Worm (Caenorhabditis elegans) whole organism, young adult: Measurements from ENCODE around the gene F28H7.7.
A peak's percentile ranks its signal among the peaks of the same experiment; 100 is the strongest.

Source experiments
- B0035.1 ChIP-seq: sonication (generic microtip); optimal IDR thresholded peaks from 2 replicates; lab custom pipeline; 2016; ENCODE audit warnings: missing genetic modification characterization, mild to moderate bottlenecking, missing compliant biosample characterization, missing genotype, missing genetic modification reagents
- B0336.3 ChIP-seq: fragments of 200-800 bp; sonication (Bioruptor generic); IDR thresholded peaks from 2 replicates; pipeline ENCODE4 v1.3.6; 2022; ENCODE audit warnings: missing genetic modification characterization, missing compliant biosample characterization
- C06A6.2 ChIP-seq: fragments of 200-800 bp; sonication (Bioruptor generic); conservative IDR thresholded peaks from 2 replicates; pipeline ENCODE4 v1.3.6; 2022; ENCODE audit warnings: missing genetic modification characterization, missing compliant biosample characterization
- D2030.7 ChIP-seq: fragments of 200-800 bp; sonication (Bioruptor generic); IDR thresholded peaks from 2 replicates; pipeline ENCODE4 v1.3.6; 2022; ENCODE audit warnings: missing genetic modification reagents, missing genetic modification characterization, missing compliant biosample characterization
- F33H1.4 ChIP-seq: fragments of 200-800 bp; sonication (Bioruptor generic); IDR thresholded peaks from 2 replicates; pipeline ENCODE4 v1.3.6; 2022; ENCODE audit warnings: missing genetic modification reagents, missing genetic modification characterization, missing compliant biosample characterization
- F55B11.4 ChIP-seq: sonication (generic microtip); optimal IDR thresholded peaks from 2 replicates; lab custom pipeline; 2016; ENCODE audit warnings: missing compliant biosample characterization, missing genetic modification characterization, borderline replicate concordance; ENCODE audit not compliant: insufficient read depth
- F57A8.1 ChIP-seq: fragments of 200-800 bp; sonication (Bioruptor generic); optimal IDR thresholded peaks from 2 replicates; lab custom pipeline; 2018; ENCODE audit warnings: mild to moderate bottlenecking, missing genetic modification characterization, moderate library complexity, missing compliant biosample characterization
- K11D2.4 ChIP-seq: fragments of 200-800 bp; sonication (Bioruptor generic); IDR thresholded peaks from 2 replicates; pipeline ENCODE4 v1.3.6; 2022; ENCODE audit warnings: missing genetic modification reagents, missing genetic modification characterization, missing compliant biosample characterization
- T07F8.4 ChIP-seq: sonication (generic microtip); optimal IDR thresholded peaks from 2 replicates; lab custom pipeline; 2016; ENCODE audit warnings: mild to moderate bottlenecking, missing genetic modification characterization, moderate library complexity, missing compliant biosample characterization
- Y79H2A.3 ChIP-seq: fragments of 200-800 bp; sonication (Bioruptor generic); conservative IDR thresholded peaks from 2 replicates; pipeline ENCODE4 v1.3.6; 2022; ENCODE audit warnings: missing genetic modification reagents, missing genetic modification characterization, missing compliant biosample characterization
- ZK185.1 ChIP-seq: sonication (generic microtip); optimal IDR thresholded peaks from 2 replicates; lab custom pipeline; 2016; ENCODE audit warnings: mild to moderate bottlenecking, missing genetic modification characterization, missing compliant biosample characterization; ENCODE audit not compliant: poor library complexity, severe bottlenecking
- aptf-2 ChIP-seq: fragments of 200-800 bp; sonication (Bioruptor generic); conservative IDR thresholded peaks from 2 replicates; pipeline ENCODE4 v1.3.6; 2022; ENCODE audit warnings: missing genetic modification reagents, missing genetic modification characterization, missing compliant biosample characterization
- atf-7 ChIP-seq: sonication (generic microtip); optimal IDR thresholded peaks from 2 replicates; lab custom pipeline; 2017; ENCODE audit warnings: mild to moderate bottlenecking, missing genetic modification characterization, missing compliant biosample characterization
- athp-1 ChIP-seq: sonication (generic microtip); optimal IDR thresholded peaks from 2 replicates; lab custom pipeline; 2017; ENCODE audit warnings: mild to moderate bottlenecking, missing genetic modification characterization, missing compliant biosample characterization
- attf-5 ChIP-seq: fragments of 200-800 bp; sonication (Bioruptor generic); optimal IDR thresholded peaks from 2 replicates; lab custom pipeline; 2018; ENCODE audit warnings: mild to moderate bottlenecking, missing genetic modification characterization, missing compliant biosample characterization
- attf-6 ChIP-seq: fragments of 200-800 bp; sonication (Bioruptor generic); IDR thresholded peaks from 2 replicates; pipeline ENCODE4 v1.3.6; 2022; ENCODE audit warnings: missing genetic modification reagents, missing genetic modification characterization, missing compliant biosample characterization
- cebp-1 ChIP-seq, 2 experiments: fragments of 200-800 bp in 1 of 2; sonication (Bioruptor generic) in 1 of 2; sonication (generic microtip) in 1 of 2; IDR thresholded peaks in 1 of 2; optimal IDR thresholded peaks in 1 of 2; 2 replicates each; pipeline versions ENCODE4 v1.3.6 to Lab custom; 2017 to 2022; ENCODE audit warnings: missing compliant biosample characterization in 2 of 2, missing genetic modification characterization in 2 of 2, mild to moderate bottlenecking in 1 of 2, missing genetic modification reagents in 1 of 2, moderate library complexity in 1 of 2
- cebp-2 ChIP-seq: fragments of 200-800 bp; sonication (Bioruptor generic); IDR thresholded peaks from 2 replicates; pipeline ENCODE4 v1.3.6; 2022; ENCODE audit warnings: missing genetic modification characterization, missing compliant biosample characterization
- ceh-40 ChIP-seq: fragments of 200-800 bp; sonication (Bioruptor generic); IDR thresholded peaks from 2 replicates; pipeline ENCODE4 v1.3.6; 2022; ENCODE audit warnings: missing genetic modification characterization, missing compliant biosample characterization
- ceh-79 ChIP-seq: sonication (generic microtip); optimal IDR thresholded peaks from 2 replicates; lab custom pipeline; 2017; ENCODE audit warnings: mild to moderate bottlenecking, missing genetic modification characterization, missing compliant biosample characterization
- ets-4 ChIP-seq: fragments of 200-800 bp; sonication (Bioruptor generic); optimal IDR thresholded peaks from 2 replicates; lab custom pipeline; 2018; ENCODE audit warnings: mild to moderate bottlenecking, missing genetic modification characterization, missing compliant biosample characterization
- fkh-3 ChIP-seq: sonication (generic microtip); optimal IDR thresholded peaks from 2 replicates; lab custom pipeline; 2016; ENCODE audit warnings: mild to moderate bottlenecking, missing genetic modification characterization, missing compliant biosample characterization
- him-1 ChIP-seq: sonication (generic microtip); optimal IDR thresholded peaks from 2 replicates; lab custom pipeline; 2016; ENCODE audit warnings: missing genotype, missing genetic modification reagents, missing genetic modification characterization, missing compliant biosample characterization
- hmg-20 ChIP-seq: fragments of 200-800 bp; sonication (Bioruptor generic); IDR thresholded peaks from 2 replicates; pipeline ENCODE4 v1.3.6; 2022; ENCODE audit warnings: missing genetic modification reagents, missing genetic modification characterization, missing compliant biosample characterization
- hsf-1 ChIP-seq: fragments of 200-800 bp; sonication (Bioruptor generic); IDR thresholded peaks from 2 replicates; pipeline ENCODE4 v1.3.6; 2022; ENCODE audit warnings: missing genetic modification reagents, missing genetic modification characterization, missing compliant biosample characterization
- lag-1 ChIP-seq: fragments of 200-800 bp; sonication (Bioruptor generic); IDR thresholded peaks from 2 replicates; pipeline ENCODE4 v1.3.6; 2022; ENCODE audit warnings: missing genetic modification reagents, missing genetic modification characterization, missing compliant biosample characterization
- let-526 ChIP-seq: fragments of 200-800 bp; sonication (Bioruptor generic); IDR thresholded peaks from 2 replicates; pipeline ENCODE4 v1.3.6; 2022; ENCODE audit warnings: missing genetic modification reagents, missing genetic modification characterization, missing compliant biosample characterization
- let-607 ChIP-seq, 2 experiments: fragments of 200-800 bp in 1 of 2; sonication (Bioruptor generic) in 1 of 2; sonication (generic microtip) in 1 of 2; optimal IDR thresholded peaks; 2 replicates each; lab custom pipeline; 2016 to 2018; ENCODE audit warnings: mild to moderate bottlenecking in 2 of 2, missing compliant biosample characterization in 2 of 2, missing genetic modification characterization in 2 of 2, moderate library complexity in 2 of 2, missing genotype in 1 of 2
- lin-26 ChIP-seq: fragments of 200-800 bp; sonication (Bioruptor generic); IDR thresholded peaks from 2 replicates; pipeline ENCODE4 v1.3.6; 2022; ENCODE audit warnings: missing genetic modification reagents, missing genetic modification characterization, missing compliant biosample characterization
- lin-40 ChIP-seq: sonication (generic microtip); optimal IDR thresholded peaks from 2 replicates; lab custom pipeline; 2016; ENCODE audit warnings: missing genetic modification characterization, mild to moderate bottlenecking, missing compliant biosample characterization, missing genotype, missing genetic modification reagents
- lsy-27 ChIP-seq: sonication (generic microtip); optimal IDR thresholded peaks from 2 replicates; lab custom pipeline; 2017; ENCODE audit warnings: missing genetic modification characterization, mild to moderate bottlenecking, missing compliant biosample characterization, antibody characterized with exemption, missing genotype, borderline replicate concordance; ENCODE audit not compliant: insufficient read depth
- madf-10 ChIP-seq: sonication (generic microtip); optimal IDR thresholded peaks from 2 replicates; lab custom pipeline; 2016; ENCODE audit warnings: mild to moderate bottlenecking, missing genetic modification characterization, missing compliant biosample characterization
- madf-6 ChIP-seq: fragments of 200-800 bp; sonication (Bioruptor generic); IDR thresholded peaks from 2 replicates; pipeline ENCODE4 v1.3.6; 2022; ENCODE audit warnings: missing genetic modification reagents, missing genetic modification characterization, missing compliant biosample characterization
- madf-8 ChIP-seq: fragments of 200-800 bp; sonication (Bioruptor generic); conservative IDR thresholded peaks from 2 replicates; pipeline ENCODE4 v1.3.6; 2022; ENCODE audit warnings: missing genetic modification reagents, missing genetic modification characterization, missing compliant biosample characterization
- nhr-90 ChIP-seq: sonication (generic microtip); optimal IDR thresholded peaks from 2 replicates; lab custom pipeline; 2016; ENCODE audit warnings: missing genotype, mild to moderate bottlenecking, missing genetic modification characterization, missing compliant biosample characterization
- pha-4 ChIP-seq: fragments of 150-350 bp; sonication (generic microtip); optimal IDR thresholded peaks from 2 replicates; lab custom pipeline; 2014; ENCODE audit warnings: missing biosample characterization, missing genetic modification reagents, missing genetic modification characterization
- rcor-1 ChIP-seq: fragments of 200-800 bp; sonication (Bioruptor generic); IDR thresholded peaks from 2 replicates; pipeline ENCODE4 v1.3.6; 2022; ENCODE audit warnings: missing genetic modification reagents, missing genetic modification characterization, missing compliant biosample characterization
- repo-1 ChIP-seq: sonication (generic microtip); optimal IDR thresholded peaks from 2 replicates; lab custom pipeline; 2017; ENCODE audit warnings: mild to moderate bottlenecking, missing genetic modification characterization, missing compliant biosample characterization
- sea-2 ChIP-seq: fragments of 200-800 bp; sonication (Bioruptor generic); IDR thresholded peaks from 2 replicates; pipeline ENCODE4 v1.3.6; 2022; ENCODE audit warnings: missing genetic modification characterization, missing compliant biosample characterization
- snpc-1.3 ChIP-seq: sonication (generic microtip); optimal IDR thresholded peaks from 2 replicates; lab custom pipeline; 2017; ENCODE audit warnings: missing genetic modification characterization, mild to moderate bottlenecking, missing compliant biosample characterization, antibody characterized with exemption, moderate library complexity, missing genotype, missing genetic modification reagents; ENCODE audit not compliant: insufficient read depth
- snpc-3.4 ChIP-seq: sonication (generic microtip); optimal IDR thresholded peaks from 2 replicates; lab custom pipeline; 2017; ENCODE audit warnings: missing genetic modification characterization, mild to moderate bottlenecking, missing compliant biosample characterization, antibody characterized with exemption, moderate library complexity, missing genotype, missing genetic modification reagents
- snpc-4 ChIP-seq, 5 experiments: fragments of 150-350 bp in 1 of 5; sonication (generic microtip) in 4 of 5; optimal IDR thresholded peaks; 2 replicates each; lab custom pipeline; 2014 to 2018; ENCODE audit warnings: missing genetic modification characterization in 5 of 5, missing biosample characterization in 3 of 5, antibody characterized with exemption in 2 of 5, mild to moderate bottlenecking in 2 of 5, missing compliant biosample characterization in 2 of 5, missing genotype in 2 of 5, moderate library complexity in 2 of 5, missing genetic modification reagents in 1 of 5
- somi-1 ChIP-seq: fragments of 200-800 bp; sonication (Bioruptor generic); optimal IDR thresholded peaks from 2 replicates; lab custom pipeline; 2018; ENCODE audit warnings: mild to moderate bottlenecking, missing genetic modification characterization, missing compliant biosample characterization
- unc-130 ChIP-seq: sonication (generic microtip); optimal IDR thresholded peaks from 2 replicates; lab custom pipeline; 2016; ENCODE audit warnings: missing genetic modification reagents, missing genetic modification characterization, missing compliant biosample characterization
- unc-62 ChIP-seq: fragments of 150-350 bp; optimal IDR thresholded peaks from 2 replicates; lab custom pipeline; 2014; ENCODE audit warnings: missing biosample characterization, missing genetic modification reagents, missing genetic modification characterization
- zim-3 ChIP-seq: sonication (generic microtip); optimal IDR thresholded peaks from 2 replicates; lab custom pipeline; 2017; ENCODE audit warnings: mild to moderate bottlenecking, missing genetic modification characterization, moderate library complexity, missing compliant biosample characterization
- ztf-18 ChIP-seq: sonication (generic microtip); optimal IDR thresholded peaks from 2 replicates; lab custom pipeline; 2016; ENCODE audit warnings: missing genotype, mild to moderate bottlenecking, missing genetic modification characterization, missing compliant biosample characterization

F28H7.7 gene

DNA sequence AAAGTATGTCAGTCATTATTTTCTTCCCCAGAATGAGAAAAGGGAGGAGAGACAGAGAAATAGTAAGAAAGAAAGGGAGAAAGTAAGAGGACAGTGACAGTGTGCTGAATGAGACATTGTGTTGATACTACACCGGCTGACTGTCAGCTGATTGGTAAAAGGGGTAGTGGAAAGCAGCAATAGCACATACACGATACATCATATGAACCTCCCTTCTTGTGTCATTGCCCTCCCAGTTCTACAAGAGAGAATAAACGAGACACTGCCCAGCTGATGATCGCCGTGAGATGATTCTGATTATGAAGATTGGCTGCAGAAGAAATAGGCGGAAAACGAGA lies 34.1 kb downstream of the F28H7.7 start (continued):
- TF ChIP-seq B0035.1 (no peak), snpc-3.4 (no peak), T07F8.4 (no peak), ztf-18 (tag; lab: Kevin White, UChicago) (no peak), hsf-1 (GFP tag; lab: Robert Waterston, UW) (no peak), repo-1 (tag; lab: Kevin White, UChicago) (no peak), madf-10 (tag; lab: Kevin White, UChicago) (no peak), nhr-90 (tag; lab: Kevin White, UChicago) (no peak), lag-1 (GFP tag; lab: Robert Waterston, UW) (no peak), F33H1.4 (GFP tag; lab: Robert Waterston, UW) (no peak), unc-130 (GFP tag; lab: Kevin White, UChicago) (no peak), cebp-2 (GFP tag; lab: Robert Waterston, UW) (no peak), K11D2.4 (0 out of 2 replicates have a peak, but pooled peaks have one; percentile 51), F55B11.4 (tag; lab: Kevin White, UChicago) (no peak), madf-6 (no peak), fkh-3 (tag; lab: Kevin White, UChicago) (no peak), madf-8 (GFP tag; lab: Robert Waterston, UW) (no peak), let-607 (tag; optimal IDR thresholded peaks at IDR 0.05; lab: Kevin White, UChicago) (no peak), D2030.7 (no peak), pha-4 (tag; lab: Kevin White, UChicago) (no peak), C06A6.2 (GFP tag; lab: Robert Waterston, UW) (no peak; the same call in 1 of the 2 replicates), aptf-2 (GFP tag; lab: Robert Waterston, UW) (no peak), ZK185.1 (no peak), Y79H2A.3 (no peak), F57A8.1 (no peak), athp-1 (tag; lab: Kevin White, UChicago) (no peak), him-1 (tag; lab: Kevin White, UChicago) (no peak), ceh-40 (no peak), ceh-79 (no peak), let-526 (GFP tag; lab: Robert Waterston, UW) (no peak), somi-1 (GFP tag; lab: Kevin White, UChicago) (no peak), attf-6 (GFP tag; lab: Robert Waterston, UW) (no peak), cebp-1 (GFP tag; IDR thresholded peaks at IDR 0.05; lab: Robert Waterston, UW) (no peak), cebp-1 (tag; optimal IDR thresholded peaks at IDR 0.05; lab: Kevin White, UChicago) (peak; percentile 82), unc-62 (peak; percentile 40), hmg-20 (GFP tag; lab: Robert Waterston, UW) (no peak), B0336.3 (GFP tag; lab: Robert Waterston, UW) (no peak), ets-4 (GFP tag; lab: Kevin White, UChicago) (no peak), lin-26 (GFP tag; lab: Robert Waterston, UW) (no peak), atf-7 (tag; lab: Kevin White, UChicago) (no peak), lin-40 (peak; percentile 24), sea-2 (GFP tag; lab: Robert Waterston, UW) (no peak), lsy-27 (no peak), zim-3 (no peak), snpc-1.3 (tag; lab: Kevin White, UChicago) (no peak), rcor-1 (0 out of 2 replicates have a peak, but pooled peaks have one; percentile 3), snpc-4 (GFP tag; optimal IDR thresholded peaks at IDR 0.05; lab: Kevin White, UChicago) (no peak), snpc-4 (tag; optimal IDR thresholded peaks at IDR 0.05; lab: Kevin White, UChicago) (peak in 2 of 4 experiments; percentile 9 to 18), attf-5 (GFP tag; lab: Kevin White, UChicago) (peak; percentile 49)
